Worm (Caenorhabditis elegans): Measurements from ENCODE around the gene srsx-26.
A peak's percentile ranks its signal among the peaks of the same experiment; 100 is the strongest.

The srsx-26 gene

ce11 chrV:10123324-10123723 is 25.1 kb upstream of the srsx-26 start, which contains the start of gene C08B6.6:
C08B6.6 (plus strand) TSS chrV:10123624.
- TF ChIP-seq unc-130 (tag; optimal IDR thresholded peaks at IDR 0.05) (no peak), hlh-4 (tag; optimal IDR thresholded peaks at IDR 0.05) (no peak), sox-4 (tag; optimal IDR thresholded peaks at IDR 0.05) (no peak), ceh-88 (GFP tag; IDR thresholded peaks at IDR 0.05) (no peak)

ce11 chrV:10124799-10125548 is 23.5 kb upstream of the srsx-26 start, which contains the start of gene C08B6.10:
C08B6.10 (plus strand) TSS chrV:10125498.
- TF ChIP-seq fos-1 (tag; optimal IDR thresholded peaks at IDR 0.05) (no peak), C04F5.9 (tag; optimal IDR thresholded peaks at IDR 0.05) (no peak), mdl-1 (tag; optimal IDR thresholded peaks at IDR 0.05) (no peak), C16A3.4 (tag; optimal IDR thresholded peaks at IDR 0.05) (no peak), elt-3 (tag; optimal IDR thresholded peaks at IDR 0.05) (peak in 1 of 6 experiments; percentile 23), dsc-1 (tag; optimal IDR thresholded peaks at IDR 0.05) (no peak), mab-9 (GFP tag; IDR thresholded peaks at IDR 0.05) (no peak), zip-4 (GFP tag; optimal IDR thresholded peaks at IDR 0.05) (no peak), tlp-1 (tag; optimal IDR thresholded peaks at IDR 0.05) (no peak), Y116A8C.19 (tag; optimal IDR thresholded peaks at IDR 0.05; ENCODE audit: borderline replicate concordance) (no peak), ceh-8 (GFP tag; optimal IDR thresholded peaks at IDR 0.05) (no peak), swsn-7 (tag; optimal IDR thresholded peaks at IDR 0.05) (no peak), F16B12.6 (tag; optimal IDR thresholded peaks at IDR 0.05) (no peak), blmp-1 (tag; optimal IDR thresholded peaks at IDR 0.05) (peak; percentile 19), elt-2 (tag; optimal IDR thresholded peaks at IDR 0.05) (peak; percentile 34), tbx-2 (tag; optimal IDR thresholded peaks at IDR 0.05) (no peak)

- TF ChIP-seq ets-5 (GFP tag; IDR thresholded peaks at IDR 0.05) (no peak), elt-2 (tag; optimal IDR thresholded peaks at IDR 0.05) (no peak), fos-1 (tag; optimal IDR thresholded peaks at IDR 0.05) (no peak), fkh-10 (GFP tag; optimal IDR thresholded peaks at IDR 0.05) (no peak), zip-4 (GFP tag; optimal IDR thresholded peaks at IDR 0.05) (no peak), dsc-1 (tag; optimal IDR thresholded peaks at IDR 0.05) (no peak), lin-15B (tag; optimal IDR thresholded peaks at IDR 0.05) (no peak), egl-27 (tag; optimal IDR thresholded peaks at IDR 0.05) (no peak), ztf-4 (tag; optimal IDR thresholded peaks at IDR 0.05) (no peak), nhr-85 (tag) (no peak), unc-98 (GFP tag; IDR thresholded peaks at IDR 0.05) (no peak), snu-23 (GFP tag; optimal IDR thresholded peaks at IDR 0.05) (no peak), vab-15 (tag; optimal IDR thresholded peaks at IDR 0.05) (no peak), ceh-8 (GFP tag; optimal IDR thresholded peaks at IDR 0.05) (no peak), tlp-1 (tag; optimal IDR thresholded peaks at IDR 0.05) (no peak), unc-30 (tag; optimal IDR thresholded peaks at IDR 0.05) (no peak)
Measured at ce11 chrV:10130195-10130594, 18.3 kb upstream of the srsx-26 start, which contains the start of gene aos-1. aos-1 (minus strand) TSS chrV:10130295.

- no peak for TF ChIP-seq elt-3 (tag; optimal IDR thresholded peaks at IDR 0.05)
- no peak for TF ChIP-seq mab-9 (GFP tag; IDR thresholded peaks at IDR 0.05)
- TF ChIP-seq aha-1 (tag; optimal IDR thresholded peaks at IDR 0.05) = no peak
- TF ChIP-seq unc-98 (GFP tag; IDR thresholded peaks at IDR 0.05) = no peak
- TF ChIP-seq ceh-63 (GFP tag; optimal IDR thresholded peaks at IDR 0.05) = no peak
- TF ChIP-seq efl-1 (optimal IDR thresholded peaks at IDR 0.05) = no peak
- TF ChIP-seq efl-1 (GFP tag; optimal IDR thresholded peaks at IDR 0.05 in 1 of 2) = no peak
- no peak for TF ChIP-seq fkh-10 (GFP tag; optimal IDR thresholded peaks at IDR 0.05)
- TF ChIP-seq dsc-1 (tag; optimal IDR thresholded peaks at IDR 0.05) = no peak
- no peak for TF ChIP-seq sox-4 (tag; optimal IDR thresholded peaks at IDR 0.05)
- TF ChIP-seq unc-30 (tag; optimal IDR thresholded peaks at IDR 0.05) = no peak
- TF ChIP-seq nhr-28 (tag; optimal IDR thresholded peaks at IDR 0.05) = no peak
- no peak for TF ChIP-seq skn-1 (tag; optimal IDR thresholded peaks at IDR 0.05)
- TF ChIP-seq zag-1 (tag; optimal IDR thresholded peaks at IDR 0.05) = no peak
- TF ChIP-seq pag-3 (tag; optimal IDR thresholded peaks at IDR 0.05; ENCODE audit: borderline replicate concordance, insufficient read depth) = no peak
- TF ChIP-seq mef-2 (tag; optimal IDR thresholded peaks at IDR 0.05) = no peak
- TF ChIP-seq fkh-4 (tag; optimal IDR thresholded peaks at IDR 0.05; ENCODE audit: borderline replicate concordance) = no peak
- no peak for TF ChIP-seq efl-3 (GFP tag; optimal IDR thresholded peaks at IDR 0.05)
- TF ChIP-seq unc-130 (tag; optimal IDR thresholded peaks at IDR 0.05) = no peak
Measured at ce11 chrV:10133277-10133676, 15.2 kb upstream of the srsx-26 start.
